Worm (Caenorhabditis elegans) whole organism, L1 larva: Measurements from ENCODE around the gene acer-1.

ENCODE experiments used
- F16B12.6 ChIP-seq: fragments of 150-350 bp; optimal IDR thresholded peaks from 2 replicates; lab custom pipeline; 2014; ENCODE audit warnings: missing biosample characterization, missing genetic modification characterization
- aha-1 ChIP-seq: fragments of 150-350 bp; optimal IDR thresholded peaks from 2 replicates; lab custom pipeline; 2014; ENCODE audit warnings: missing biosample characterization, missing genetic modification characterization
- ceh-8 ChIP-seq: fragments of 200-800 bp; sonication (Bioruptor generic); optimal IDR thresholded peaks from 2 replicates; lab custom pipeline; 2018; ENCODE audit warnings: mild to moderate bottlenecking, missing genetic modification characterization, moderate library complexity, missing compliant biosample characterization
- hpl-2 ChIP-seq: fragments of 150-350 bp; optimal IDR thresholded peaks from 2 replicates; lab custom pipeline; 2014; ENCODE audit warnings: missing biosample characterization, missing genetic modification reagents, missing genetic modification characterization
- isw-1 ChIP-seq: fragments of 200-800 bp; sonication (Bioruptor generic); IDR thresholded peaks from 2 replicates; pipeline ENCODE4 v1.3.6; 2022; ENCODE audit warnings: missing genetic modification characterization, missing compliant biosample characterization
- lin-13 ChIP-seq: fragments of 150-350 bp; optimal IDR thresholded peaks from 2 replicates; lab custom pipeline; 2014; ENCODE audit warnings: missing biosample characterization, missing genetic modification reagents, missing genetic modification characterization
- lin-35 ChIP-seq, 2 experiments: fragments of 150-350 bp; optimal IDR thresholded peaks; 2 replicates each; lab custom pipeline; 2014; ENCODE audit warnings: missing biosample characterization in 2 of 2, missing genetic modification characterization in 2 of 2, missing genetic modification reagents in 2 of 2
- nhr-11 ChIP-seq: fragments of 150-350 bp; optimal IDR thresholded peaks from 2 replicates; lab custom pipeline; 2014; ENCODE audit warnings: missing biosample characterization, missing genetic modification characterization
- nhr-47 ChIP-seq: sonication (generic microtip); optimal IDR thresholded peaks from 2 replicates; lab custom pipeline; 2016; ENCODE audit warnings: mild to moderate bottlenecking, missing genetic modification characterization, moderate library complexity, missing compliant biosample characterization
- nhr-77 ChIP-seq: fragments of 150-350 bp; optimal IDR thresholded peaks from 2 replicates; lab custom pipeline; 2014; ENCODE audit warnings: missing biosample characterization, missing genetic modification characterization
- pqm-1 ChIP-seq: sonication (generic microtip); optimal IDR thresholded peaks from 3 replicates; lab custom pipeline; 2017; ENCODE audit warnings: missing biosample characterization, missing genetic modification characterization
- zip-4 ChIP-seq: fragments of 200-800 bp; sonication (Bioruptor generic); optimal IDR thresholded peaks from 2 replicates; lab custom pipeline; 2018; ENCODE audit warnings: mild to moderate bottlenecking, missing genetic modification characterization, moderate library complexity, missing compliant biosample characterization

DNA sequence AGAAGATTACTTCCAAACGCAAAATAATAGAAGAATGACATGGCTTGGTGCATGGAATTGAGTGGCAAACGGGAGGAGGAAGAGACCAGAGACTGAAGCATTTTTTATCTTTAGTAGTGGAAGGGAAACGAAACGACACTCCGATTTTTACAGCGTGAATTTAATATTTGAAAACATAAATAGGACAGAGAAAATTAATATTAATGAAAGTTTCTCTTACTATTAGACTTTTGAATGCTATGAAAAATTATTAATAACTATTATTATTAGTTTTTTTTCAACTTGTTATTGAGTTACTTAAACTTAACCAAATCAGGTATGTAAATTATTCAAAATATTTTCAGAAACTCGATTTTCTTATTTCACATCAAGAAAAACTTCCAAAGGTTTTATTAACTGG is 10.1 kb downstream of the acer-1 start, which contains the start of gene C44B7.7:
- TF ChIP-seq isw-1 (GFP tag; lab: Robert Waterston, UW) (no peak), nhr-11 (tag; lab: Kevin White, UChicago) (no peak), lin-35 (GFP tag; optimal IDR thresholded peaks at IDR 0.05; lab: Kevin White, UChicago) (no peak), lin-13 (no peak), aha-1 (tag; lab: Kevin White, UChicago) (no peak), ceh-8 (GFP tag; lab: Kevin White, UChicago) (no peak), zip-4 (GFP tag; lab: Kevin White, UChicago) (no peak), nhr-47 (tag; lab: Kevin White, UChicago) (no peak), pqm-1 (tag; lab: Kevin White, UChicago) (no peak), hpl-2 (no peak), nhr-77 (tag; lab: Kevin White, UChicago) (no peak), F16B12.6 (tag; lab: Kevin White, UChicago) (no peak)
